Worm (Caenorhabditis elegans): Measurements from ENCODE around the gene C16C8.5.

ce11 chrII:3453521-3453920 lies 8.3 kb upstream of the C16C8.5 start, which contains the start of gene C16C8.11:
- TF ChIP-seq unc-62 (GFP tag; optimal IDR thresholded peaks at IDR 0.05) (no peak), bed-3 (GFP tag; optimal IDR thresholded peaks at IDR 0.05) (no peak), nhr-237 (tag; optimal IDR thresholded peaks at IDR 0.05) (no peak), nhr-76 (tag; optimal IDR thresholded peaks at IDR 0.05) (no peak), drap-1 (GFP tag; optimal IDR thresholded peaks at IDR 0.05) (no peak), pha-4 (tag; optimal IDR thresholded peaks at IDR 0.05) (no peak)

Data from whole organism, mixed stage, embryonic.